Worm (Caenorhabditis elegans): ENCODE results near the gene thn-2.
A peak's percentile ranks its signal among the peaks of the same experiment; 100 is the strongest.

The thn-2 gene

ce11 chrIV:12396645-12397258 lies 13.8 kb downstream of the thn-2 start (continued):
- no peak for TF ChIP-seq Y116A8C.19 (tag; optimal IDR thresholded peaks at IDR 0.05; ENCODE audit: borderline replicate concordance)
- TF ChIP-seq egl-27 (tag; optimal IDR thresholded peaks at IDR 0.05) = no peak
- peak; percentile 56 for TF ChIP-seq ztf-4 (tag; optimal IDR thresholded peaks at IDR 0.05)

DNA sequence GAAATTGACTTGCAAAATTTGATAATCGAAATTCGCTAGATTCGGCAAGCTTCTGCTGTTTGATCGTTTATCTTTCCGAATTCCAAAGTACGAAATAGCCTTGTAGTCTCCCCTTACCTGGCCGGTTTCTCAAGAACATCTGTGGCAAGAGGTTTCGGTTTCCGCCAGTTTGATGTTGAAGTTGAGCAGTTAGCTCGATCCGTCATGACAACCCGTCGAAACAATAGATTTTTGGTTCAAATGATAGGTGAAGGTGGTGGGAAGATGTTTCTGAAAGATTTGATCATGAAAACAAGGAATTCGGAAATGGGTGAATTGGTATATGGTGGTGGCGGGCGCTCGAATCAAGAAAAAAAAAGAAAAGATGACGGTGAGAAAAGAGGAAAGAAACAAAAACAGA lies 15.5 kb downstream of the thn-2 start, which contains the start of gene acs-20:
Gene acs-20 (minus strand): TSS at position 270 of the 400 bp plus-strand sequence.
- no peak for TF ChIP-seq lin-15B (tag; optimal IDR thresholded peaks at IDR 0.05)
- TF ChIP-seq efl-1 (optimal IDR thresholded peaks at IDR 0.05) = no peak
- TF ChIP-seq efl-1 (GFP tag; optimal IDR thresholded peaks at IDR 0.05 in 1 of 2) = peak in 1 of 2 experiments; percentile 74

DNA sequence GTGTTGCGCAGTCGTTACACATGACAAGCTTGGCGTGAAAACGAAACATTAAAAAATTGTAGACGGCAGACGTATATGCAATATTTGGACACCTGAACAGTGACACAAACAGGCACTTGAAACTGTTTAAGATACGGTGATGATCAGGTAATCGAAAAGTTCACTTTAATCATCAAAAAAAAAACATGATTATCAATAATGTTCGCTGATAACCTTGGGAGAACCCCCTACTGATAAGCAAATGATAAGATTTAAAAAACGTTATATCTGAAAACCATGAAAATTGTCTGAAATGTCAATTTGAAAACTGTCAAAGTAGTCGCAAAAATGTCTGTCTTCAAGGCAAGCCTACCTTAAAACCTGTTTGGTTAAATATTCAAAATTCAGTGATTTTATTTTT lies 17.0 kb downstream of the thn-2 start:
- TF ChIP-seq ama-1 (optimal IDR thresholded peaks at IDR 0.05) (no peak), mab-9 (GFP tag; IDR thresholded peaks at IDR 0.05) (no peak), elt-2 (tag; optimal IDR thresholded peaks at IDR 0.05) (peak; percentile 5), egl-13 (tag; optimal IDR thresholded peaks at IDR 0.05) (no peak), lin-39 (tag; optimal IDR thresholded peaks at IDR 0.05) (no peak), sptf-1 (tag; optimal IDR thresholded peaks at IDR 0.05) (no peak), lin-14 (GFP tag; optimal IDR thresholded peaks at IDR 0.05) (no peak)

ce11 chrIV:12403440-12403839 lies 20.5 kb downstream of the thn-2 start:
- TF ChIP-seq sup-37 (GFP tag; optimal IDR thresholded peaks at IDR 0.05) = no peak
- no peak for TF ChIP-seq fos-1 (tag; optimal IDR thresholded peaks at IDR 0.05)
- TF ChIP-seq fkh-10 (GFP tag; optimal IDR thresholded peaks at IDR 0.05) = no peak
- peak in 2 of 6 experiments; percentile 36 to 50 for TF ChIP-seq elt-3 (tag; optimal IDR thresholded peaks at IDR 0.05)
- TF ChIP-seq blmp-1 (tag; optimal IDR thresholded peaks at IDR 0.05) = peak; percentile 87
- no peak for TF ChIP-seq lin-39 (tag; optimal IDR thresholded peaks at IDR 0.05)
- TF ChIP-seq ztf-4 (tag; optimal IDR thresholded peaks at IDR 0.05) = no peak
- TF ChIP-seq snu-23 (GFP tag; optimal IDR thresholded peaks at IDR 0.05) = no peak
- no peak for TF ChIP-seq sox-4 (tag; optimal IDR thresholded peaks at IDR 0.05)
- no peak for TF ChIP-seq irx-1 (tag; optimal IDR thresholded peaks at IDR 0.05)
- no peak for TF ChIP-seq nhr-71 (tag; optimal IDR thresholded peaks at IDR 0.05)
- TF ChIP-seq C04F5.9 (tag; optimal IDR thresholded peaks at IDR 0.05) = no peak
- no peak for TF ChIP-seq nhr-20 (tag; optimal IDR thresholded peaks at IDR 0.05)
- TF ChIP-seq zag-1 (tag; optimal IDR thresholded peaks at IDR 0.05) = no peak
- TF ChIP-seq hpl-2 (GFP tag; optimal IDR thresholded peaks at IDR 0.05) = no peak
- no peak for TF ChIP-seq lir-3 (tag; optimal IDR thresholded peaks at IDR 0.05; ENCODE audit: poor library complexity)
- TF ChIP-seq unc-62 (GFP tag; optimal IDR thresholded peaks at IDR 0.05) = no peak
- TF ChIP-seq ceh-90 (tag; optimal IDR thresholded peaks at IDR 0.05) = no peak
- TF ChIP-seq swsn-7 (tag; optimal IDR thresholded peaks at IDR 0.05) = no peak
- TF ChIP-seq efl-1 (optimal IDR thresholded peaks at IDR 0.05) = no peak
- peak in 1 of 2 experiments; percentile 71 for TF ChIP-seq efl-1 (GFP tag; optimal IDR thresholded peaks at IDR 0.05 in 1 of 2)
- no peak for TF ChIP-seq fkh-8 (tag; optimal IDR thresholded peaks at IDR 0.05)
- no peak for TF ChIP-seq elt-2 (tag; optimal IDR thresholded peaks at IDR 0.05)
- TF ChIP-seq unc-86 (tag; optimal IDR thresholded peaks at IDR 0.05) = no peak
- no peak for TF ChIP-seq F16B12.6 (tag; optimal IDR thresholded peaks at IDR 0.05)
- TF ChIP-seq aha-1 (tag; optimal IDR thresholded peaks at IDR 0.05) = no peak
- peak; percentile 39 for TF ChIP-seq nhr-85 (tag)
- no peak for TF ChIP-seq isw-1 (GFP tag; IDR thresholded peaks at IDR 0.05)

- TF ChIP-seq nhr-77 (tag; optimal IDR thresholded peaks at IDR 0.05) (peak; percentile 81), nhr-76 (tag; optimal IDR thresholded peaks at IDR 0.05) (no peak), nhr-47 (tag; optimal IDR thresholded peaks at IDR 0.05) (peak; percentile 83), alr-1 (tag; optimal IDR thresholded peaks at IDR 0.05; ENCODE audit: borderline replicate concordance) (no peak), nhr-11 (tag; optimal IDR thresholded peaks at IDR 0.05) (no peak), mef-2 (tag; optimal IDR thresholded peaks at IDR 0.05) (no peak), ztf-4 (tag; optimal IDR thresholded peaks at IDR 0.05) (peak; percentile 26), fkh-4 (tag; optimal IDR thresholded peaks at IDR 0.05; ENCODE audit: borderline replicate concordance) (no peak), mep-1 (tag; optimal IDR thresholded peaks at IDR 0.05) (peak; percentile 89), ets-5 (GFP tag; IDR thresholded peaks at IDR 0.05) (no peak), dpl-1 (GFP tag; optimal IDR thresholded peaks at IDR 0.05) (peak; percentile 93 to 96 (median 96)), unc-86 (tag; optimal IDR thresholded peaks at IDR 0.05) (peak; percentile 67), C34B4.2 (tag; optimal IDR thresholded peaks at IDR 0.05) (no peak), nhr-237 (tag; optimal IDR thresholded peaks at IDR 0.05) (peak; percentile 16)
These were observed 21.2 kb downstream of the thn-2 start, which contains the start of gene gex-3 for ce11 chrIV:12404137-12404536. gex-3 (plus strand) TSS chrIV:12404431.
